Fruit fly (Drosophila melanogaster): ENCODE measurements around the gene CG13085.

DNA sequence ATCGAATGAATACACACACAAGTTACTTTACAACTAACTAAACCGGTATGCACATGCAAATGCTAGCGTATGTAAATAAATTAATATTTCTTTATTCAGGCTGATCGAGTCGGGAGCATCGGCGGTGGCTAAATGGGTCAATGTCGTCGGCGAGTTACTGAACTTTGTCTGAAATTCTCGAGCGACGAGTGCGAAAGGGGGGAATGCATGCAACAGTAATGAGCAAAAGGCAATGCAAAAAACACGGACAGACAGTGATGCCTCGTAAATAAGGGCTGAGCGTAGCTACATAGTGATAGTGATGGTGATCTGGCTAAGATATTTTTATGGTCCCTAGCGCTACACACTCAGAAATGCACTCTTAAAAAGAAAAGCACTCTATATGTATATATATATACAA, 16.9 kb downstream of the CG13085 start:
- peak; percentile 80 for TF ChIP-seq fru (GFP tag; optimal IDR thresholded peaks at IDR 0.05)
- no peak for TF ChIP-seq CG32264 (GFP tag; optimal IDR thresholded peaks at IDR 0.05)
- TF ChIP-seq Rel (GFP tag; optimal IDR thresholded peaks at IDR 0.05) = no peak
- no peak for TF ChIP-seq Rel (tag; optimal IDR thresholded peaks at IDR 0.05)
- TF ChIP-seq Dif (GFP tag; optimal IDR thresholded peaks at IDR 0.05; ENCODE audit: partially characterized antibody) = no peak
- TF ChIP-seq br (GFP tag; optimal IDR thresholded peaks at IDR 0.05) = no peak
